Worm (Caenorhabditis elegans) whole organism, L3 larva: ENCODE measurements around the gene ubh-1.

Experiments used
- aly-2 ChIP-seq: fragments of 150-350 bp; optimal IDR thresholded peaks from 2 replicates; lab custom pipeline; 2014; ENCODE audit warnings: missing biosample characterization, missing genetic modification characterization
- ama-1 ChIP-seq: fragments of 150-350 bp; optimal IDR thresholded peaks from 2 replicates; lab custom pipeline; 2018
- ceh-16 ChIP-seq: sonication (generic microtip); optimal IDR thresholded peaks from 2 replicates; lab custom pipeline; 2017; ENCODE audit warnings: missing biosample characterization, missing genetic modification characterization
- daf-12 ChIP-seq: fragments of 150-350 bp; optimal IDR thresholded peaks from 2 replicates; lab custom pipeline; 2014; ENCODE audit warnings: missing biosample characterization, missing genetic modification reagents, missing genetic modification characterization
- mdl-1 ChIP-seq: fragments of 150-350 bp; optimal IDR thresholded peaks from 2 replicates; lab custom pipeline; 2014; ENCODE audit warnings: missing biosample characterization, missing genetic modification characterization
- nhr-77 ChIP-seq: fragments of 150-350 bp; optimal IDR thresholded peaks from 2 replicates; lab custom pipeline; 2014; ENCODE audit warnings: missing biosample characterization, missing genetic modification characterization
- pha-4 ChIP-seq: fragments of 150-350 bp; optimal IDR thresholded peaks from 2 replicates; lab custom pipeline; 2014; ENCODE audit warnings: missing biosample characterization, missing genetic modification reagents, missing genetic modification characterization
- sea-2 ChIP-seq: fragments of 150-350 bp; sonication (generic microtip); optimal IDR thresholded peaks from 4 replicates; lab custom pipeline; 2014; ENCODE audit warnings: missing biosample characterization, missing genetic modification reagents, missing genetic modification characterization
- unc-39 ChIP-seq: sonication (generic microtip); optimal IDR thresholded peaks from 4 replicates; lab custom pipeline; 2017; ENCODE audit warnings: missing biosample characterization, missing genetic modification characterization

DNA sequence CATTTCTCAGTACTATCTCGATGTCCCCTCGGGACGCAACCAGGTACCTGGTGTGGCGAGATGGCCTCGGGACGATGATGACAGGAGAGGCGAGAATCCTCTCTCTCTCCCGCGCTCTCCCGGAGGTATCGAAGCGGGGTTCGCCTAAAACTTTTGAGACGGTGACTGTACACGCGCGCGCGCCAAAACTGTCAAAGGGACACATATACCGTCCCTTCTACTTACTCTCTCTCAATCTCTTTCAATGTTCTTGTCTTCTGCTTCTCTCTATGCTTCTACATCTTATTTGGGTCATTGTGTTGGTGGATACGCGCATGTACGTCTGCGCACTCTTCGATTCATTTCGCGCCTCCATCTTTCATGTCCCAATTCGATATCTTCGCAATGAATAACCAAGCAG lies 30.7 kb upstream of the ubh-1 start:
- TF ChIP-seq sea-2 (GFP tag; lab: Kevin White, UChicago) (no peak), nhr-77 (tag; lab: Kevin White, UChicago) (no peak), aly-2 (tag; lab: Kevin White, UChicago) (no peak), mdl-1 (tag; lab: Kevin White, UChicago) (no peak), ceh-16 (tag; lab: Kevin White, UChicago) (no peak), unc-39 (tag; lab: Kevin White, UChicago) (no peak), pha-4 (tag; lab: Kevin White, UChicago) (no peak), daf-12 (tag; lab: Kevin White, UChicago) (no peak), ama-1 (lab: Kevin White, UChicago) (peak; percentile 14)
